Worm (Caenorhabditis elegans) whole organism, L1 larva: ENCODE results near the gene fbxa-183.
"Not testable (repeated sequence)": the region's sequence is repeated elsewhere in the genome, so short reads cannot be mapped to it uniquely, and the experiment has no call there.

Experiments used
- C16A3.4 ChIP-seq: fragments of 150-350 bp; optimal IDR thresholded peaks from 2 replicates; lab custom pipeline; 2014; ENCODE audit warnings: missing biosample characterization, missing genetic modification characterization
- F16B12.6 ChIP-seq: fragments of 150-350 bp; optimal IDR thresholded peaks from 2 replicates; lab custom pipeline; 2014; ENCODE audit warnings: missing biosample characterization, missing genetic modification characterization
- Y116A8C.19 ChIP-seq: sonication (generic microtip); optimal IDR thresholded peaks from 2 replicates; lab custom pipeline; 2016; ENCODE audit warnings: missing compliant biosample characterization, missing genetic modification characterization, borderline replicate concordance
- ama-1 ChIP-seq: fragments of 150-350 bp; optimal IDR thresholded peaks from 2 replicates; lab custom pipeline; 2014
- ceh-63 ChIP-seq: fragments of 200-800 bp; sonication (Bioruptor generic); optimal IDR thresholded peaks from 2 replicates; lab custom pipeline; 2018; ENCODE audit warnings: mild to moderate bottlenecking, missing genetic modification characterization, missing compliant biosample characterization
- ceh-88 ChIP-seq: fragments of 200-800 bp; sonication (Bioruptor generic); IDR thresholded peaks from 2 replicates; pipeline ENCODE4 v1.3.6; 2022; ENCODE audit warnings: missing genetic modification characterization, missing compliant biosample characterization
- ceh-90 ChIP-seq: sonication (generic microtip); optimal IDR thresholded peaks from 2 replicates; lab custom pipeline; 2016; ENCODE audit warnings: missing genetic modification characterization, missing compliant biosample characterization
- ets-5 ChIP-seq: fragments of 200-800 bp; sonication (Bioruptor generic); IDR thresholded peaks from 2 replicates; pipeline ENCODE4 v1.3.6; 2022; ENCODE audit warnings: missing genetic modification characterization, missing compliant biosample characterization
- fkh-10 ChIP-seq: sonication (generic microtip); optimal IDR thresholded peaks from 2 replicates; lab custom pipeline; 2017; ENCODE audit warnings: missing biosample characterization, missing genetic modification reagents, missing genetic modification characterization
- fkh-4 ChIP-seq: sonication (generic microtip); optimal IDR thresholded peaks from 2 replicates; lab custom pipeline; 2016; ENCODE audit warnings: missing compliant biosample characterization, missing genetic modification characterization, borderline replicate concordance
- grh-1 ChIP-seq: fragments of 200-800 bp; sonication (Bioruptor generic); IDR thresholded peaks from 2 replicates; pipeline ENCODE4 v1.3.6; 2022; ENCODE audit warnings: missing genetic modification reagents, missing genetic modification characterization, missing compliant biosample characterization
- hlh-17 ChIP-seq: fragments of 200-800 bp; sonication (Bioruptor generic); optimal IDR thresholded peaks from 2 replicates; lab custom pipeline; 2018; ENCODE audit warnings: missing genetic modification characterization, mild to moderate bottlenecking, missing compliant biosample characterization, moderate library complexity, borderline replicate concordance
- irx-1 ChIP-seq: sonication (generic microtip); optimal IDR thresholded peaks from 2 replicates; lab custom pipeline; 2016; ENCODE audit warnings: missing genetic modification characterization, missing compliant biosample characterization
- jun-1 ChIP-seq: fragments of 150-350 bp; optimal IDR thresholded peaks from 2 replicates; lab custom pipeline; 2014; ENCODE audit warnings: missing biosample characterization, missing genetic modification reagents, missing genetic modification characterization
- lin-15B ChIP-seq: fragments of 150-350 bp; sonication (generic microtip); optimal IDR thresholded peaks from 3 replicates; lab custom pipeline; 2014; ENCODE audit warnings: missing biosample characterization, missing genetic modification characterization
- lin-35 ChIP-seq, 2 experiments: fragments of 150-350 bp; optimal IDR thresholded peaks; 2 replicates each; lab custom pipeline; 2014; ENCODE audit warnings: missing biosample characterization in 2 of 2, missing genetic modification characterization in 2 of 2, missing genetic modification reagents in 2 of 2
- lin-39 ChIP-seq: fragments of 150-350 bp; optimal IDR thresholded peaks from 2 replicates; lab custom pipeline; 2014; ENCODE audit warnings: missing biosample characterization, missing genetic modification reagents, missing genetic modification characterization
- mab-9 ChIP-seq: fragments of 200-800 bp; sonication (Bioruptor generic); IDR thresholded peaks from 2 replicates; pipeline ENCODE4 v1.3.6; 2022; ENCODE audit warnings: missing genetic modification reagents, missing genetic modification characterization, missing compliant biosample characterization
- mdl-1 ChIP-seq, 2 experiments: fragments of 150-350 bp; optimal IDR thresholded peaks; 2 replicates each; lab custom pipeline; 2014 to 2017; ENCODE audit warnings: missing biosample characterization in 2 of 2, missing genetic modification characterization in 2 of 2, inconsistent platforms in 1 of 2
- nhr-11 ChIP-seq: fragments of 150-350 bp; optimal IDR thresholded peaks from 2 replicates; lab custom pipeline; 2014; ENCODE audit warnings: missing biosample characterization, missing genetic modification characterization
- nhr-12 ChIP-seq: sonication (generic microtip); optimal IDR thresholded peaks from 2 replicates; lab custom pipeline; 2017; ENCODE audit warnings: missing biosample characterization, missing genetic modification characterization
- nhr-19 ChIP-seq: fragments of 200-800 bp; sonication (Bioruptor generic); conservative IDR thresholded peaks from 2 replicates; pipeline ENCODE4 v1.3.6; 2022; ENCODE audit warnings: missing genetic modification characterization, missing compliant biosample characterization
- nhr-237 ChIP-seq: fragments of 150-350 bp; optimal IDR thresholded peaks from 2 replicates; lab custom pipeline; 2014; ENCODE audit warnings: missing biosample characterization, missing genetic modification characterization
- nhr-47 ChIP-seq: sonication (generic microtip); optimal IDR thresholded peaks from 2 replicates; lab custom pipeline; 2016; ENCODE audit warnings: mild to moderate bottlenecking, missing genetic modification characterization, moderate library complexity, missing compliant biosample characterization
- nhr-71 ChIP-seq: sonication (generic microtip); optimal IDR thresholded peaks from 2 replicates; lab custom pipeline; 2016; ENCODE audit warnings: mild to moderate bottlenecking, missing genetic modification characterization, moderate library complexity, missing compliant biosample characterization
- nhr-77 ChIP-seq: fragments of 150-350 bp; optimal IDR thresholded peaks from 2 replicates; lab custom pipeline; 2014; ENCODE audit warnings: missing biosample characterization, missing genetic modification characterization
- nhr-84 ChIP-seq: sonication (generic microtip); optimal IDR thresholded peaks from 2 replicates; lab custom pipeline; 2017; ENCODE audit warnings: missing biosample characterization, missing genetic modification characterization
- pag-3 ChIP-seq: sonication (generic microtip); optimal IDR thresholded peaks from 2 replicates; lab custom pipeline; 2017; ENCODE audit warnings: missing genetic modification characterization, mild to moderate bottlenecking, missing compliant biosample characterization, antibody characterized with exemption, borderline replicate concordance; ENCODE audit not compliant: insufficient read depth
- pax-3 ChIP-seq: fragments of 200-800 bp; sonication (Bioruptor generic); optimal IDR thresholded peaks from 2 replicates; lab custom pipeline; 2018; ENCODE audit warnings: mild to moderate bottlenecking, missing genetic modification characterization, moderate library complexity, missing compliant biosample characterization
- pqm-1 ChIP-seq: sonication (generic microtip); optimal IDR thresholded peaks from 3 replicates; lab custom pipeline; 2017; ENCODE audit warnings: missing biosample characterization, missing genetic modification characterization
- skn-1 ChIP-seq: fragments of 150-350 bp; optimal IDR thresholded peaks from 2 replicates; lab custom pipeline; 2014; ENCODE audit warnings: missing biosample characterization, missing genetic modification characterization
- snu-23 ChIP-seq: sonication (generic microtip); optimal IDR thresholded peaks from 2 replicates; lab custom pipeline; 2016; ENCODE audit warnings: missing genetic modification characterization, missing compliant biosample characterization
- sptf-1 ChIP-seq: fragments of 150-350 bp; optimal IDR thresholded peaks from 2 replicates; lab custom pipeline; 2014; ENCODE audit warnings: missing biosample characterization, missing genetic modification characterization
- swsn-7 ChIP-seq: sonication (generic microtip); optimal IDR thresholded peaks from 2 replicates; lab custom pipeline; 2016; ENCODE audit warnings: missing genetic modification characterization, missing compliant biosample characterization
- unc-130 ChIP-seq: fragments of 150-350 bp; optimal IDR thresholded peaks from 2 replicates; lab custom pipeline; 2017; ENCODE audit warnings: missing biosample characterization, missing genetic modification characterization, inconsistent platforms
- unc-62 ChIP-seq: fragments of 150-350 bp; optimal IDR thresholded peaks from 2 replicates; lab custom pipeline; 2014; ENCODE audit warnings: missing biosample characterization, missing genetic modification reagents, missing genetic modification characterization
- zip-4 ChIP-seq: fragments of 200-800 bp; sonication (Bioruptor generic); optimal IDR thresholded peaks from 2 replicates; lab custom pipeline; 2018; ENCODE audit warnings: mild to moderate bottlenecking, missing genetic modification characterization, moderate library complexity, missing compliant biosample characterization
- ztf-4 ChIP-seq: fragments of 150-350 bp; optimal IDR thresholded peaks from 2 replicates; lab custom pipeline; 2014; ENCODE audit warnings: missing biosample characterization, missing genetic modification characterization

fbxa-183 gene

DNA sequence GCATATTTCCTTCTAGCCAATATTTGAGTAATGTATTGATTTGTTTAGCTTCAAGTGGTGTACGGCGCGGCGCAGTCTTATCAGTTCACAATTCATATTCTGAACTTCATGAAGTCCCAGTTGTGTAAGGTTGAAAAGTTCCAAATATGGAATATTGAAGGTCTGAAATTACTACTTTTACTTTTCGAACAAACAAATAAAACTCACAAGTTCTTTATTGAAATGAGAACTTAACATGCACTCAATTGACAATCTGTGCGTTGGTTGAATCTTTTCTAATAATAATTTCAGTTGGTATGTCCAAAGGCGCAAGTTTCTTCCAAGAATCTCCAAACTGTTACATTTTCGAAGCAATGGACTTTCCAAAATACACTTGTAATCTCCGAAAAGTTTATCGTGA is 23.8 kb downstream of the fbxa-183 start, which contains the start of gene C53A3.4:
Gene C53A3.4 (minus strand): TSS at position 101 of the 400 bp plus-strand sequence.
- TF ChIP-seq grh-1 (GFP tag; lab: Robert Waterston, UW): no peak
- no peak for TF ChIP-seq jun-1 (tag; lab: Kevin White, UChicago)
- TF ChIP-seq nhr-19 (GFP tag; lab: Robert Waterston, UW): no peak
- no peak for TF ChIP-seq mab-9 (GFP tag; lab: Robert Waterston, UW)
- TF ChIP-seq nhr-71 (tag; lab: Kevin White, UChicago): no peak
- no peak for TF ChIP-seq lin-39 (tag; lab: Kevin White, UChicago)
- no peak for TF ChIP-seq lin-15B (tag; lab: Kevin White, UChicago)
- no peak for TF ChIP-seq fkh-4 (tag; lab: Kevin White, UChicago)
- no peak for TF ChIP-seq fkh-10 (GFP tag; lab: Kevin White, UChicago)
- TF ChIP-seq pag-3 (tag; lab: Kevin White, UChicago): no peak

DNA sequence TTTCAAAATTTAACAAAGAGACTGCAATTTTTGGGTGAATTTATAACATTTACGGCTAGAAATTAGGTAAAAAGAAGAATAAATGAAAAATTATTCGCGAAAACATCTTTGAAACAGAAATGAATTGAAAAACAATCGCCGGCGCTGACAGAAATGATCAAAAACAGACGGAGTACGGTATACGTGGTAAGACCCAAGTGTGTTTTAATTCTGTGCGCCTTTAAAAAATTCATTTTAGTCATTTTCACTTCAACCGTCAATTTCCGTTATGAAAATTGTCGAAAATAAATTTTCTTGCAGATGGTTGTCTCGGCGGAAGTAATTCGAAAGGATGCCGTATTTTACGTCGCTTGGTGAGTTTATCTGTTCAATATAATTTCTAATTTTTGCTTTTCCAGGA is 26.4 kb downstream of the fbxa-183 start, which contains the start of gene C53A3.3:
Gene C53A3.3 (plus strand): TSS at position 301 of the 400 bp plus-strand sequence.
- TF ChIP-seq nhr-12 (tag; lab: Kevin White, UChicago) (no peak), ceh-63 (GFP tag; lab: Kevin White, UChicago) (no peak), F16B12.6 (tag; lab: Kevin White, UChicago) (no peak), snu-23 (no peak), pqm-1 (tag; lab: Kevin White, UChicago) (no peak), nhr-237 (tag; lab: Kevin White, UChicago) (no peak), unc-62 (no peak), lin-35 (GFP tag; optimal IDR thresholded peaks at IDR 0.05; lab: Kevin White, UChicago) (no peak), swsn-7 (no peak), ama-1 (no peak), Y116A8C.19 (tag; lab: Kevin White, UChicago) (no peak), nhr-11 (tag; lab: Kevin White, UChicago) (no peak), nhr-77 (tag; lab: Kevin White, UChicago) (no peak), nhr-84 (tag; lab: Kevin White, UChicago) (no peak), hlh-17 (no peak), pax-3 (no peak)

DNA sequence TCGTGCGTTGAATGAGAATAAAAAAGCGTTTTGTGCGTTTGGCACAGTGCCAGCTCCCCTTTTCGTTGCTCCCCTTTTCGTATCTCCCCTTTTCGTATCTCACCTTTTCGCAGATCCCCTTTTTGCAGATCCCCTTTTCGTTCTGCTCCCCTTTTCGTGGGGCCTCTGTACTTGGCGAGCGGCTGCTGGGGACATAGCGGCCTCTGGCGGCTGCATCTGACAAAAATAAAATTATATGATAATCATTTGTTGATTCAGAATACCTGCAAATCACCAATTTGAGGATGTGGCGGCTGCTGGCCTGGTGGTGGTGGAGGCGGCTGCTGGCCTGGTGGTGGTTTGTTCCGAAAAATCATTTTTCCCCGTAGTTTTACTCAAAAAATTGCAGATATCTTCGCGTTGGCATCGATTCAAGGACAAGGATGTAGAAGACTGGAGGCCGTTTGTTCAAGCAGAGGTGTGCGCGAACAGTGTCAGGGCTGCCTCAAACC is 27.3 kb downstream of the fbxa-183 start, which contains the start of gene K09H11.11:
Gene K09H11.11 (minus strand): TSS at position 51 of the 491 bp plus-strand sequence.
- TF ChIP-seq swsn-7; irx-1 (tag; lab: Kevin White, UChicago); ceh-63 (GFP tag; lab: Kevin White, UChicago): not testable (repeated sequence)

DNA sequence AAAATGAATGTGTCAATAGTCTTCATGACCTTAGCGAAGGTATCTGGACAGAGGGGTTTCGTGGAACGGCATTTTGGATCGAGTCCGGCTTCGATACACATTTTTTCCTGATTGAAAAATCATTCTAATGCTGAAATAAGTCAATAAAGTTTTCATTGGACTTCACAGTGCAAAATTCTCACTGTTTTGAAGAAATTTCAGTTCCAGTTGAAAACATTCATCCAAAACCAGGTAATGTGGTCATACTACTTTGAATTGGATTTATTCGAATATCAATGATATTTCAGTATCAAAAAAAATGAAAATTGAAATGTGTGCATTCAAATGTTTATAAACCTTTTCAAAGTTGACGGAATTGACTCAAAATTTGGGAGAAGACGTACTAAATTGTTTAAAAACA is 29.2 kb downstream of the fbxa-183 start, which contains the start of gene pgph-1:
Gene pgph-1 (minus strand): TSS at position 101 of the 400 bp plus-strand sequence.
- TF ChIP-seq mdl-1 (tag; optimal IDR thresholded peaks at IDR 0.05; lab: Kevin White, UChicago) (no peak), ets-5 (GFP tag; lab: Robert Waterston, UW) (no peak), C16A3.4 (tag; lab: Kevin White, UChicago) (no peak), zip-4 (GFP tag; lab: Kevin White, UChicago) (no peak), unc-130 (tag; lab: Kevin White, UChicago) (no peak), nhr-47 (tag; lab: Kevin White, UChicago) (no peak), nhr-71 (tag; lab: Kevin White, UChicago) (no peak), ceh-88 (no peak), sptf-1 (tag; lab: Kevin White, UChicago) (no peak), ztf-4 (tag; lab: Kevin White, UChicago) (no peak), skn-1 (no peak), ceh-90 (tag; lab: Kevin White, UChicago) (no peak)
- TF ChIP-seq, all 84 proteins: peak for 0
